Worm (Caenorhabditis elegans): ENCODE measurements around the gene T26C11.9.

T26C11.9 gene

ce11 chrX:1853596-1853995, at the start of gene T26C11.9:
T26C11.9 (minus strand) TSS chrX:1853849.
- peak; percentile 4 for TF ChIP-seq unc-120 (tag; optimal IDR thresholded peaks at IDR 0.05; ENCODE audit: poor library complexity, severe bottlenecking)
- no peak for TF ChIP-seq pha-4 (tag; optimal IDR thresholded peaks at IDR 0.05)
- TF ChIP-seq lin-13 (tag; optimal IDR thresholded peaks at IDR 0.05) = no peak
- TF ChIP-seq zip-8 (tag; optimal IDR thresholded peaks at IDR 0.05) = no peak
- TF ChIP-seq hlh-1 (tag; optimal IDR thresholded peaks at IDR 0.05) = no peak
- peak; percentile 17 for TF ChIP-seq ces-1 (GFP tag; optimal IDR thresholded peaks at IDR 0.05)

- TF ChIP-seq nhr-76 (tag; optimal IDR thresholded peaks at IDR 0.05) = no peak
- TF ChIP-seq tbx-8 (GFP tag; optimal IDR thresholded peaks at IDR 0.05) = no peak
- no peak for TF ChIP-seq elt-1 (tag; optimal IDR thresholded peaks at IDR 0.05; ENCODE audit: borderline replicate concordance, insufficient read depth)
- no peak for TF ChIP-seq ceh-39 (tag; optimal IDR thresholded peaks at IDR 0.05)
- no peak for TF ChIP-seq M03D4.4 (tag; optimal IDR thresholded peaks at IDR 0.05)
- TF ChIP-seq unc-62 (GFP tag; optimal IDR thresholded peaks at IDR 0.05) = no peak
- no peak for TF ChIP-seq ceh-43 (GFP tag; optimal IDR thresholded peaks at IDR 0.05)
- no peak for TF ChIP-seq blmp-1 (tag; optimal IDR thresholded peaks at IDR 0.05)
Observed at ce11 chrX:1901480-1901879, 47.8 kb upstream of the T26C11.9 start.

- TF ChIP-seq nhr-237 (tag; optimal IDR thresholded peaks at IDR 0.05) (no peak), unc-120 (tag; optimal IDR thresholded peaks at IDR 0.05; ENCODE audit: poor library complexity, severe bottlenecking) (no peak), lin-32 (GFP tag; optimal IDR thresholded peaks at IDR 0.05) (no peak), bed-3 (GFP tag; optimal IDR thresholded peaks at IDR 0.05) (no peak), mls-2 (tag; optimal IDR thresholded peaks at IDR 0.05) (no peak), sem-2 (GFP tag; optimal IDR thresholded peaks at IDR 0.05) (no peak), lin-13 (tag; optimal IDR thresholded peaks at IDR 0.05) (no peak)
Observed at ce11 chrX:1897243-1897642, 43.6 kb upstream of the T26C11.9 start, which contains the start of gene B0294.1. B0294.1 (minus strand) TSS chrX:1897343.

- TF ChIP-seq elt-3 (tag; optimal IDR thresholded peaks at IDR 0.05) (no peak), cnd-1 (tag; optimal IDR thresholded peaks at IDR 0.05) (no peak), mep-1 (tag; optimal IDR thresholded peaks at IDR 0.05) (no peak), nhr-76 (tag; optimal IDR thresholded peaks at IDR 0.05) (no peak), elt-1 (tag; optimal IDR thresholded peaks at IDR 0.05; ENCODE audit: borderline replicate concordance, insufficient read depth) (no peak), M03D4.4 (tag; optimal IDR thresholded peaks at IDR 0.05) (no peak), ces-1 (GFP tag; optimal IDR thresholded peaks at IDR 0.05) (no peak), snpc-4 (tag; optimal IDR thresholded peaks at IDR 0.05) (no peak), ceh-39 (tag; optimal IDR thresholded peaks at IDR 0.05) (no peak), lin-32 (GFP tag; optimal IDR thresholded peaks at IDR 0.05) (no peak), mls-2 (tag; optimal IDR thresholded peaks at IDR 0.05) (no peak), mab-5 (tag; optimal IDR thresholded peaks at IDR 0.05) (no peak)
Observed at ce11 chrX:1891887-1892286, 38.2 kb upstream of the T26C11.9 start, which contains the start of gene B0294.3. B0294.3 (plus strand) TSS chrX:1892187.

- TF ChIP-seq ham-2 (GFP tag; optimal IDR thresholded peaks at IDR 0.05) (no peak), ceh-83 (GFP tag; optimal IDR thresholded peaks at IDR 0.05) (no peak), zip-8 (tag; optimal IDR thresholded peaks at IDR 0.05) (no peak), nhr-2 (tag; optimal IDR thresholded peaks at IDR 0.05) (no peak), drap-1 (GFP tag; optimal IDR thresholded peaks at IDR 0.05) (no peak), ztf-11 (tag; optimal IDR thresholded peaks at IDR 0.05) (no peak), sptf-1 (tag; optimal IDR thresholded peaks at IDR 0.05) (no peak), flh-1 (GFP tag; optimal IDR thresholded peaks at IDR 0.05) (no peak), mls-2 (tag; optimal IDR thresholded peaks at IDR 0.05) (no peak), unc-62 (GFP tag; optimal IDR thresholded peaks at IDR 0.05) (no peak), pha-4 (tag; optimal IDR thresholded peaks at IDR 0.05) (no peak), mab-5 (tag; optimal IDR thresholded peaks at IDR 0.05) (no peak)
Observed at ce11 chrX:1890817-1891216, 37.2 kb upstream of the T26C11.9 start.
